Fruit fly (Drosophila melanogaster): ENCODE results near the gene Regnase-1.
A peak's percentile ranks its signal among the peaks of the same experiment; 100 is the strongest.

The Regnase-1 gene

dm6 chr3R:19998418-19998817 lies 37.4 kb downstream of the Regnase-1 start (continued):
- TF ChIP-seq lab (GFP tag; optimal IDR thresholded peaks at IDR 0.05) = peak; percentile 75
- no peak for TF ChIP-seq Bgb (GFP tag; IDR thresholded peaks at IDR 0.05; ENCODE audit: partially characterized antibody)
- TF ChIP-seq inv (GFP tag; IDR thresholded peaks at IDR 0.05; ENCODE audit: partially characterized antibody) = no peak
- peak; percentile 67 for TF ChIP-seq Ada2b (GFP tag; IDR thresholded peaks at IDR 0.05)
- TF ChIP-seq klu (GFP tag; IDR thresholded peaks at IDR 0.05) = 0 out of 2 replicates have a peak, but pooled peaks have one; percentile 27
- TF ChIP-seq nom (GFP tag; optimal IDR thresholded peaks at IDR 0.05) = no peak
- no peak for TF ChIP-seq cad (GFP tag; optimal IDR thresholded peaks at IDR 0.05)
- no peak for TF ChIP-seq CG15073 (GFP tag; optimal IDR thresholded peaks at IDR 0.05)
- peak; percentile 46 for TF ChIP-seq CG14050 (GFP tag; IDR thresholded peaks at IDR 0.05)
- peak; percentile 74 for TF ChIP-seq CG13424 (tag; optimal IDR thresholded peaks at IDR 0.05)
- TF ChIP-seq Hr3 (GFP tag; optimal IDR thresholded peaks at IDR 0.05) = peak; percentile 64
- peak; percentile 61; the same call in 1 of the 3 replicates for TF ChIP-seq tgo (GFP tag; IDR thresholded peaks at IDR 0.05)
- 0 out of 2 replicates have a peak, but pooled peaks have one; percentile 26 for TF ChIP-seq bowl (GFP tag; IDR thresholded peaks at IDR 0.05)
- no peak for TF ChIP-seq crp (GFP tag; optimal IDR thresholded peaks at IDR 0.05)
- no peak for TF ChIP-seq CG1832 (GFP tag; optimal IDR thresholded peaks at IDR 0.05)
- TF ChIP-seq Ets65A (GFP tag) = peak; percentile 95
- peak; percentile 70; the same call in 1 of the 2 replicates for TF ChIP-seq ranshi (GFP tag; IDR thresholded peaks at IDR 0.05)
- TF ChIP-seq gce (GFP tag; IDR thresholded peaks at IDR 0.05) = 0 out of 3 replicates have a peak, but pooled peaks have one; percentile 46
- no peak for TF ChIP-seq CG31388 (GFP tag; optimal IDR thresholded peaks at IDR 0.05)
- TF ChIP-seq Side (GFP tag; optimal IDR thresholded peaks at IDR 0.05) = peak; percentile 74
- TF ChIP-seq cato (GFP tag; optimal IDR thresholded peaks at IDR 0.05; ENCODE audit: borderline replicate concordance) = peak; percentile 62
- TF ChIP-seq CG17612 (GFP tag; IDR thresholded peaks at IDR 0.05) = no peak
- peak; percentile 38; the same call in 1 of the 2 replicates for TF ChIP-seq danr (GFP tag; IDR thresholded peaks at IDR 0.05)
- peak; percentile 74 for TF ChIP-seq so (GFP tag; IDR thresholded peaks at IDR 0.05)
- no peak for TF ChIP-seq B-H2 (GFP tag; optimal IDR thresholded peaks at IDR 0.05)
- peak; percentile 56 for TF ChIP-seq CG18764 (GFP tag; optimal IDR thresholded peaks at IDR 0.05)
- TF ChIP-seq lmd (GFP tag; IDR thresholded peaks at IDR 0.05) = peak; percentile 72
- TF ChIP-seq dimm (GFP tag; IDR thresholded peaks at IDR 0.05) = 0 out of 2 replicates have a peak, but pooled peaks have one; percentile 43
- no peak for TF ChIP-seq unc-4 (GFP tag; IDR thresholded peaks at IDR 0.05; ENCODE audit: partially characterized antibody)
- peak; percentile 62 for TF ChIP-seq CG6813 (GFP tag; optimal IDR thresholded peaks at IDR 0.05)
- 0 out of 2 replicates have a peak, but pooled peaks have one; percentile 41 for TF ChIP-seq Oaz (GFP tag; IDR thresholded peaks at IDR 0.05)
- TF ChIP-seq TFAM (GFP tag; optimal IDR thresholded peaks at IDR 0.05) = peak; percentile 9
- TF ChIP-seq CG17361 (GFP tag; IDR thresholded peaks at IDR 0.05) = peak; percentile 81
- TF ChIP-seq vvl (GFP tag; IDR thresholded peaks at IDR 0.05) = peak; percentile 89
- TF ChIP-seq ems (GFP tag; optimal IDR thresholded peaks at IDR 0.05) = peak; percentile 23
- no peak for TF ChIP-seq mld (GFP tag; IDR thresholded peaks at IDR 0.05; ENCODE audit: partially characterized antibody)
- TF ChIP-seq Sry-δ (GFP tag; optimal IDR thresholded peaks at IDR 0.05) = peak; percentile 31
- peak; percentile 68 for TF ChIP-seq trem (tag; optimal IDR thresholded peaks at IDR 0.05)
- peak; percentile 68 for TF ChIP-seq CG11723 (GFP tag; optimal IDR thresholded peaks at IDR 0.05)
- TF ChIP-seq Fer3 (tag; optimal IDR thresholded peaks at IDR 0.05) = peak; percentile 60
- TF ChIP-seq Rx (GFP tag; IDR thresholded peaks at IDR 0.05) = peak; percentile 66
- TF ChIP-seq Mes4 (GFP tag; optimal IDR thresholded peaks at IDR 0.05) = peak; percentile 67
- peak; percentile 85 for TF ChIP-seq gem (tag; optimal IDR thresholded peaks at IDR 0.05)
- TF ChIP-seq Elba2 (GFP tag; optimal IDR thresholded peaks at IDR 0.05) = no peak
- no peak for TF ChIP-seq hth (optimal IDR thresholded peaks at IDR 0.05)
- no peak for TF ChIP-seq HLH4C (GFP tag; IDR thresholded peaks at IDR 0.05; ENCODE audit: partially characterized antibody)
- no peak for TF ChIP-seq tna (GFP tag; IDR thresholded peaks at IDR 0.05; ENCODE audit: partially characterized antibody)
- TF ChIP-seq CG7786 (GFP tag; optimal IDR thresholded peaks at IDR 0.05) = peak; percentile 61
- no peak for TF ChIP-seq abd-A (tag; optimal IDR thresholded peaks at IDR 0.05)
- TF ChIP-seq Pdp1 (GFP tag; optimal IDR thresholded peaks at IDR 0.05) = peak; percentile 59 to 69
